Worm (Caenorhabditis elegans) whole organism, young adult: Measurements from ENCODE around the gene F29B9.7.

Experiments
- F37B4.10 ChIP-seq: fragments of 200-800 bp; sonication (Bioruptor generic); IDR thresholded peaks from 2 replicates; pipeline ENCODE4 v1.3.6; 2022; ENCODE audit warnings: missing genetic modification characterization, missing compliant biosample characterization
- F39B2.1 ChIP-seq: fragments of 200-800 bp; sonication (Bioruptor generic); IDR thresholded peaks from 2 replicates; pipeline ENCODE4 v1.3.6; 2022; ENCODE audit warnings: missing genetic modification reagents, missing genetic modification characterization, missing compliant biosample characterization
- ZK185.1 ChIP-seq: sonication (generic microtip); optimal IDR thresholded peaks from 2 replicates; lab custom pipeline; 2016; ENCODE audit warnings: mild to moderate bottlenecking, missing genetic modification characterization, missing compliant biosample characterization; ENCODE audit not compliant: poor library complexity, severe bottlenecking
- attf-3 ChIP-seq: fragments of 200-800 bp; sonication (Bioruptor generic); conservative IDR thresholded peaks from 2 replicates; pipeline ENCODE4 v1.3.6; 2022; ENCODE audit warnings: missing genetic modification reagents, missing genetic modification characterization, missing compliant biosample characterization
- let-526 ChIP-seq: fragments of 200-800 bp; sonication (Bioruptor generic); IDR thresholded peaks from 2 replicates; pipeline ENCODE4 v1.3.6; 2022; ENCODE audit warnings: missing genetic modification reagents, missing genetic modification characterization, missing compliant biosample characterization
- lin-26 ChIP-seq: fragments of 200-800 bp; sonication (Bioruptor generic); IDR thresholded peaks from 2 replicates; pipeline ENCODE4 v1.3.6; 2022; ENCODE audit warnings: missing genetic modification reagents, missing genetic modification characterization, missing compliant biosample characterization
- madf-10 ChIP-seq: sonication (generic microtip); optimal IDR thresholded peaks from 2 replicates; lab custom pipeline; 2016; ENCODE audit warnings: mild to moderate bottlenecking, missing genetic modification characterization, missing compliant biosample characterization
- mel-28 ChIP-seq: sonication (generic microtip); optimal IDR thresholded peaks from 2 replicates; lab custom pipeline; 2016; ENCODE audit warnings: borderline replicate concordance, mild to moderate bottlenecking, missing genetic modification characterization, missing compliant biosample characterization
- nhr-120 ChIP-seq: fragments of 200-800 bp; sonication (Bioruptor generic); IDR thresholded peaks from 2 replicates; pipeline ENCODE4 v1.3.6; 2022; ENCODE audit warnings: missing genetic modification characterization, missing compliant biosample characterization
- sptf-2 ChIP-seq: fragments of 200-800 bp; sonication (Bioruptor generic); optimal IDR thresholded peaks from 2 replicates; lab custom pipeline; 2018; ENCODE audit warnings: mild to moderate bottlenecking, missing genetic modification characterization, missing compliant biosample characterization
- tlf-1 ChIP-seq: fragments of 200-800 bp; sonication (Bioruptor generic); optimal IDR thresholded peaks from 2 replicates; lab custom pipeline; 2018; ENCODE audit warnings: mild to moderate bottlenecking, missing genetic modification characterization, missing compliant biosample characterization
- xnd-1 ChIP-seq: sonication (generic microtip); optimal IDR thresholded peaks from 2 replicates; lab custom pipeline; 2016; ENCODE audit warnings: missing genotype, missing genetic modification reagents, missing genetic modification characterization, missing compliant biosample characterization
- zim-3 ChIP-seq: sonication (generic microtip); optimal IDR thresholded peaks from 2 replicates; lab custom pipeline; 2017; ENCODE audit warnings: mild to moderate bottlenecking, missing genetic modification characterization, moderate library complexity, missing compliant biosample characterization
- ztf-25 ChIP-seq: fragments of 200-800 bp; sonication (Bioruptor generic); IDR thresholded peaks from 2 replicates; pipeline ENCODE4 v1.3.6; 2022; ENCODE audit warnings: missing genetic modification reagents, missing genetic modification characterization, missing compliant biosample characterization
- ztf-26 ChIP-seq: sonication (generic microtip); optimal IDR thresholded peaks from 2 replicates; lab custom pipeline; 2017; ENCODE audit warnings: missing genetic modification characterization, missing compliant biosample characterization
- ztf-28 ChIP-seq: fragments of 200-800 bp; sonication (Bioruptor generic); IDR thresholded peaks from 2 replicates; pipeline ENCODE4 v1.3.6; 2022; ENCODE audit warnings: missing genetic modification reagents, missing genetic modification characterization, missing compliant biosample characterization
- ztf-6 ChIP-seq: fragments of 200-800 bp; sonication (Bioruptor generic); IDR thresholded peaks from 2 replicates; pipeline ENCODE4 v1.3.6; 2022; ENCODE audit warnings: missing genetic modification reagents, missing genetic modification characterization, missing compliant biosample characterization

The F29B9.7 gene

DNA sequence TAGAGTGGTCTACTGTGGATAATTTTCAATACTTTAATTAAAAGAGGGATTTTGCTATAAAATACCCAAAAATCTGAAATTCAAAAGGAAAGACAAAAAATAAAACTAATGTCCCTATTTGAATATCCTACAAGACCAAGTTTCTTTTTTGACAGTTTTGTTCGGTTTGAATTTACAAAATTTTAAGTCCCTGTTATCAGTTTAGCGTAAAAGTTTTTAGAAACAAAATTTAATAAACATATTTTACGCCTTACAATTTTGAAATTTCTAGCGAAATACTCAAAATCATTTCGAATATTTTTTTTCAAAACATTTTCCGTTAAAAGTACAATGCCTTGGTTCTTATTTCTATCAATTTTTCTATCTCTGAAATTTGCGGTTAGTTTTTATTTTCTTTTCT is 42.9 kb downstream of the F29B9.7 start, which contains the start of gene spe-51:
Gene spe-51 (plus strand): TSS at position 301 of the 400 bp plus-strand sequence.
- TF ChIP-seq ztf-6 (GFP tag; lab: Robert Waterston, UW), result no peak
- TF ChIP-seq madf-10 (tag; lab: Kevin White, UChicago), result no peak
- no peak for TF ChIP-seq F39B2.1 (GFP tag; lab: Robert Waterston, UW)
- no peak for TF ChIP-seq ztf-25 (GFP tag; lab: Robert Waterston, UW)
- no peak for TF ChIP-seq mel-28 (tag; lab: Kevin White, UChicago)
- no peak for TF ChIP-seq tlf-1 (GFP tag; lab: Kevin White, UChicago)
- TF ChIP-seq xnd-1 (tag; lab: Kevin White, UChicago), result no peak
- no peak for TF ChIP-seq sptf-2
- TF ChIP-seq nhr-120 (GFP tag; lab: Robert Waterston, UW), result no peak
- no peak for TF ChIP-seq let-526 (GFP tag; lab: Robert Waterston, UW)
- no peak for TF ChIP-seq F37B4.10 (GFP tag; lab: Robert Waterston, UW)
- TF ChIP-seq ztf-26, result no peak
- no peak for TF ChIP-seq ZK185.1 (tag; lab: Kevin White, UChicago)
- no peak for TF ChIP-seq attf-3 (GFP tag; lab: Robert Waterston, UW)
- no peak for TF ChIP-seq zim-3
- no peak for TF ChIP-seq lin-26 (GFP tag; lab: Robert Waterston, UW)
- TF ChIP-seq ztf-28, result no peak
